Fruit fly (Drosophila melanogaster) Kc167 (cell line): ENCODE data around the gene H.

Experiments
- Sin3A ChIP-seq: fragments of >200 bp; optimal IDR thresholded peaks from 2 replicates; lab custom pipeline; 2018; ENCODE audit warnings: missing external identifiers
- insv ChIP-seq: fragments of >200 bp; optimal IDR thresholded peaks from 3 replicates; lab custom pipeline; 2018; ENCODE audit warnings: missing external identifiers
- psq ChIP-seq: fragments of >200 bp; optimal IDR thresholded peaks from 2 replicates; lab custom pipeline; 2017; ENCODE audit warnings: missing external identifiers

DNA sequence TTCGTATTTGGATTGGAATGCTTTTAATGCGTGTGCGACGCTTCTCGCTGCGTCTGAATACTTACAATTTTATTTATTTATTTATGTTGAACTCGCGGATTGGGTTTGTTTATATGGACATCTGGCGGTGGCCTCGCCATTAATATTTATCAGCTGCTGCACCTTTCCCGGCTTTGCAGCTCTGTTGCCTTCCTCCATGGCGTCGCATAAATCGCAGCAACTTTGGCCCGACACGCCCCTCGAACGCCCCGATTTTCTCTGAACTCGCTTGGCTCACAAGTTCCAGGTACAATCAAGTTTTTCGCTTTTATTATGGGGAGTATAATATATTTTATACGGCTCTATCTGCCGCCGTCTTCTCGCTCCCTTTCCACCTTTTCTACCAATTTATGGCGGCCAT, 21.6 kb upstream of the H start:
- TF ChIP-seq psq, result no peak
- TF ChIP-seq Sin3A (lab: Kevin White, UChicago), result no peak
- no peak for TF ChIP-seq insv (lab: Kevin White, UChicago)
